Worm (Caenorhabditis elegans) whole organism, young adult: ENCODE data around the gene fbxa-88.

ENCODE experiments used
- Y56A3A.18 ChIP-seq: fragments of 200-800 bp; sonication (Bioruptor generic); IDR thresholded peaks from 2 replicates; pipeline ENCODE4 v1.3.6; 2022; ENCODE audit warnings: missing genetic modification reagents, missing genetic modification characterization, missing compliant biosample characterization
- aptf-2 ChIP-seq: fragments of 200-800 bp; sonication (Bioruptor generic); conservative IDR thresholded peaks from 2 replicates; pipeline ENCODE4 v1.3.6; 2022; ENCODE audit warnings: missing genetic modification reagents, missing genetic modification characterization, missing compliant biosample characterization
- ets-4 ChIP-seq: fragments of 200-800 bp; sonication (Bioruptor generic); optimal IDR thresholded peaks from 2 replicates; lab custom pipeline; 2018; ENCODE audit warnings: mild to moderate bottlenecking, missing genetic modification characterization, missing compliant biosample characterization
- hlh-12 ChIP-seq: sonication (generic microtip); optimal IDR thresholded peaks from 2 replicates; lab custom pipeline; 2016; ENCODE audit warnings: missing genetic modification characterization, missing compliant biosample characterization
- mel-28 ChIP-seq: sonication (generic microtip); optimal IDR thresholded peaks from 2 replicates; lab custom pipeline; 2016; ENCODE audit warnings: borderline replicate concordance, mild to moderate bottlenecking, missing genetic modification characterization, missing compliant biosample characterization
- nfyb-1 ChIP-seq: fragments of 200-800 bp; sonication (Bioruptor generic); IDR thresholded peaks from 2 replicates; pipeline ENCODE4 v1.3.6; 2022; ENCODE audit warnings: missing genetic modification reagents, missing genetic modification characterization, missing compliant biosample characterization
- unc-130 ChIP-seq: sonication (generic microtip); optimal IDR thresholded peaks from 2 replicates; lab custom pipeline; 2016; ENCODE audit warnings: missing genetic modification reagents, missing genetic modification characterization, missing compliant biosample characterization
- zim-3 ChIP-seq: sonication (generic microtip); optimal IDR thresholded peaks from 2 replicates; lab custom pipeline; 2017; ENCODE audit warnings: mild to moderate bottlenecking, missing genetic modification characterization, moderate library complexity, missing compliant biosample characterization

ce11 chrV:16132705-16133104 is 10.2 kb downstream of the fbxa-88 start, which contains the start of gene fbxa-144:
- TF ChIP-seq unc-130 (GFP tag; lab: Kevin White, UChicago) (no peak), mel-28 (tag; lab: Kevin White, UChicago) (no peak), ets-4 (GFP tag; lab: Kevin White, UChicago) (no peak), Y56A3A.18 (GFP tag; lab: Robert Waterston, UW) (no peak), hlh-12 (tag; lab: Kevin White, UChicago) (no peak), nfyb-1 (GFP tag; lab: Robert Waterston, UW) (no peak), zim-3 (tag; lab: Kevin White, UChicago) (no peak), aptf-2 (GFP tag; lab: Robert Waterston, UW) (no peak)
